Fruit fly (Drosophila melanogaster): ENCODE data around the gene CG13028.
"Not testable (repeated sequence)": the region's sequence is repeated elsewhere in the genome, so short reads cannot be mapped to it uniquely, and the experiment has no call there.

CG13028 gene

dm6 chr3L:16954522-16954921, 31.5 kb downstream of the CG13028 start, which contains the start of gene Ogdh:
Ogdh (plus strand) TSS chr3L:16954822.
- TF ChIP-seq CG33017 (tag; optimal IDR thresholded peaks at IDR 0.05); CG5204 (GFP tag; optimal IDR thresholded peaks at IDR 0.05); Mnt (GFP tag; optimal IDR thresholded peaks at IDR 0.05): not testable (repeated sequence)

dm6 chr3L:16955219-16956002, 32.4 kb downstream of the CG13028 start:
- TF ChIP-seq cnc (optimal IDR thresholded peaks at IDR 0.05), result no peak
- TF ChIP-seq Mnt (GFP tag; optimal IDR thresholded peaks at IDR 0.05), result peak; percentile 27
- peak; percentile 38 for TF ChIP-seq pad (GFP tag; optimal IDR thresholded peaks at IDR 0.05)
- TF ChIP-seq CG14711 (tag; optimal IDR thresholded peaks at IDR 0.05), result peak; percentile 25
- TF ChIP-seq kay (GFP tag; ENCODE audit: borderline replicate concordance), result no peak
- TF ChIP-seq CG11617 (GFP tag; optimal IDR thresholded peaks at IDR 0.05), result no peak
- TF ChIP-seq CG7101 (tag; optimal IDR thresholded peaks at IDR 0.05), result peak; percentile 26
- TF ChIP-seq CG1620 (GFP tag; optimal IDR thresholded peaks at IDR 0.05), result peak; percentile 58
- TF ChIP-seq CG7045 (GFP tag; optimal IDR thresholded peaks at IDR 0.05), result no peak
- TF ChIP-seq bab1 (GFP tag; optimal IDR thresholded peaks at IDR 0.05), result peak; percentile 56
- TF ChIP-seq CG12768 (GFP tag; optimal IDR thresholded peaks at IDR 0.05), result peak; percentile 19
- TF ChIP-seq Hr96 (GFP tag; optimal IDR thresholded peaks at IDR 0.05), result peak; percentile 20
- no peak for TF ChIP-seq Clk (GFP tag; optimal IDR thresholded peaks at IDR 0.05)
- no peak for TF ChIP-seq cic (GFP tag; optimal IDR thresholded peaks at IDR 0.05)
- TF ChIP-seq Crg-1 (GFP tag; optimal IDR thresholded peaks at IDR 0.05), result peak; percentile 8

dm6 chr3L:16956003-16956767, 33.1 kb downstream of the CG13028 start:
- TF ChIP-seq bab1 (GFP tag; optimal IDR thresholded peaks at IDR 0.05) (no peak), tj (GFP tag; optimal IDR thresholded peaks at IDR 0.05) (peak; percentile 52)

dm6 chr3L:16956768-16957533, 33.9 kb downstream of the CG13028 start:
- TF ChIP-seq CG5204 (GFP tag; optimal IDR thresholded peaks at IDR 0.05), result no peak
- TF ChIP-seq CG7101 (tag; optimal IDR thresholded peaks at IDR 0.05), result no peak
- peak; percentile 65 for TF ChIP-seq cic (GFP tag; optimal IDR thresholded peaks at IDR 0.05)
- peak; percentile 19 for TF ChIP-seq CG12768 (GFP tag; optimal IDR thresholded peaks at IDR 0.05)
- no peak for TF ChIP-seq Hr96 (GFP tag; optimal IDR thresholded peaks at IDR 0.05)
- no peak for TF ChIP-seq Clk (GFP tag; optimal IDR thresholded peaks at IDR 0.05)
- peak; percentile 53 for TF ChIP-seq Mnt (GFP tag; optimal IDR thresholded peaks at IDR 0.05)
- TF ChIP-seq CG33017 (tag; optimal IDR thresholded peaks at IDR 0.05), result no peak
- no peak for TF ChIP-seq ovo (GFP tag; optimal IDR thresholded peaks at IDR 0.05)
- peak; percentile 97 for TF ChIP-seq kay (GFP tag; ENCODE audit: borderline replicate concordance)
- TF ChIP-seq CG11617 (GFP tag; optimal IDR thresholded peaks at IDR 0.05), result peak; percentile 22
- TF ChIP-seq Crg-1 (GFP tag; optimal IDR thresholded peaks at IDR 0.05), result no peak
- no peak for TF ChIP-seq CG14711 (tag; optimal IDR thresholded peaks at IDR 0.05)
- no peak for TF ChIP-seq pad (GFP tag; optimal IDR thresholded peaks at IDR 0.05)
- no peak for TF ChIP-seq cnc (optimal IDR thresholded peaks at IDR 0.05)
- no peak for TF ChIP-seq toe (GFP tag; optimal IDR thresholded peaks at IDR 0.05)
- TF ChIP-seq tj (GFP tag; optimal IDR thresholded peaks at IDR 0.05), result no peak
- no peak for TF ChIP-seq CG1620 (GFP tag; optimal IDR thresholded peaks at IDR 0.05)

dm6 chr3L:16957534-16958396, 34.7 kb downstream of the CG13028 start, which contains the start of gene Cpr73D:
Cpr73D (minus strand) TSS chr3L:16957689.
- TF ChIP-seq kay (GFP tag; ENCODE audit: borderline replicate concordance) (peak; percentile 80), tj (GFP tag; optimal IDR thresholded peaks at IDR 0.05) (peak; percentile 17), cnc (optimal IDR thresholded peaks at IDR 0.05) (peak in 1 of 2 experiments; percentile 25), CG5204 (GFP tag; optimal IDR thresholded peaks at IDR 0.05) (no peak), CG7101 (tag; optimal IDR thresholded peaks at IDR 0.05) (no peak)
